Worm (Caenorhabditis elegans) whole organism, L3 larva: ENCODE measurements around the gene C25E10.12.

Experiments
- ZK546.5 ChIP-seq: sonication (generic microtip); optimal IDR thresholded peaks from 2 replicates; lab custom pipeline; 2017; ENCODE audit warnings: missing biosample characterization, missing genetic modification characterization
- ceh-16 ChIP-seq: sonication (generic microtip); optimal IDR thresholded peaks from 2 replicates; lab custom pipeline; 2017; ENCODE audit warnings: missing biosample characterization, missing genetic modification characterization
- egl-27 ChIP-seq: sonication (generic microtip); optimal IDR thresholded peaks from 4 replicates; lab custom pipeline; 2017; ENCODE audit warnings: missing biosample characterization, missing genetic modification reagents, missing genetic modification characterization
- elt-1 ChIP-seq: fragments of 150-350 bp; optimal IDR thresholded peaks from 2 replicates; lab custom pipeline; 2014; ENCODE audit warnings: missing biosample characterization, missing genetic modification characterization
- elt-2 ChIP-seq: sonication (generic microtip); optimal IDR thresholded peaks from 2 replicates; lab custom pipeline; 2016; ENCODE audit warnings: missing genetic modification reagents, mild to moderate bottlenecking, missing genetic modification characterization, missing compliant biosample characterization
- snpc-4 ChIP-seq: fragments of 150-350 bp; optimal IDR thresholded peaks from 2 replicates; lab custom pipeline; 2014; ENCODE audit warnings: missing biosample characterization, missing genetic modification characterization
- unc-62 ChIP-seq: fragments of 150-350 bp; sonication (generic microtip); optimal IDR thresholded peaks from 4 replicates; lab custom pipeline; 2014; ENCODE audit warnings: missing biosample characterization, missing genetic modification reagents, missing genetic modification characterization

ce11 chrV:9065915-9066314 lies 3.7 kb upstream of the C25E10.12 start:
- TF ChIP-seq ceh-16 (tag; lab: Kevin White, UChicago) (no peak), elt-2 (tag; lab: Kevin White, UChicago) (no peak), elt-1 (tag; lab: Kevin White, UChicago) (peak; percentile 87), unc-62 (no peak), snpc-4 (tag; lab: Kevin White, UChicago) (no peak), ZK546.5 (no peak), egl-27 (tag; lab: Kevin White, UChicago) (no peak)
